Fruit fly (Drosophila melanogaster): ENCODE measurements around the gene CG15177.

Gene CG15177

DNA sequence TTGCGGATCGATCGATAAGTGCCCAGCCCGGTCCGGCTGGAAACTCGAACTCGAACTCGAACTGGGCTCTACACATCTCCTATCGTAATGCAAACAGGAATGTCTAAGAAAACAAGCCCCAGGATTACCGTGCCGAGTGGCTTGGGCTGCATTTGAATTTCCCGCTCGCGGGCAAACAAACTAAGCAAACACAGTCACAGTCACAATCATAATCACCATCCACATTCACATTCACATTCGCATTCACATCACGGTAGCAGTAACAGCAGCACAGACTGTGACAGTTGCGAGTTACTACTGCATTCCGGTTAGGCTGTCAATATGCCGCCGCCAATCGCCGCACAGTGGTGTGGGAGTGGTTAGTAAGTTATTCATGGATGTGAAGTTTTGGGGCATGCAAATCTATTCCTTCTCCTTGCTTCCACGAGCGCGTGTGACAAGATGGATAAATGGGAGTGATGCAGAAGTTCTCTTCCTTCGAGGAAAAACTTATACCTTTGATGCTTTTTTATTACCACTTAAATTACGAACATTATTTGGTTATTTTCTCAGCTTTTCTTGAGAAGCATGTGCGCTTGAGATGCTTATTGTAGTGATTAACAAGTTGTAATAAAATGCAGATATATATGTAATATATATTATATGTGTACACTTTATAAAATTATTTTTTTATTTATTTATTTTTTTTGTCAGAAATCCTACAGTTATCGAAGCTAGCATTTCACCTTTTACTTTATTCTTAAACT is 35.4 kb upstream of the CG15177 start (continued):
- TF ChIP-seq Dref (GFP tag; IDR thresholded peaks at IDR 0.05) (no peak), Trl (optimal IDR thresholded peaks at IDR 0.05) (no peak), Trl (GFP tag; optimal IDR thresholded peaks at IDR 0.05) (no peak), CG7745 (tag; optimal IDR thresholded peaks at IDR 0.05) (no peak), B-H1 (GFP tag; IDR thresholded peaks at IDR 0.05) (no peak), CTCF (GFP tag; optimal IDR thresholded peaks at IDR 0.05) (no peak), Atf6 (GFP tag; IDR thresholded peaks at IDR 0.05) (no peak), CG8359 (GFP tag; optimal IDR thresholded peaks at IDR 0.05; ENCODE audit: borderline replicate concordance) (no peak), CG3995 (GFP tag; optimal IDR thresholded peaks at IDR 0.05) (peak; percentile 95), CG7928 (GFP tag; optimal IDR thresholded peaks at IDR 0.05) (no peak), CG2875 (GFP tag; optimal IDR thresholded peaks at IDR 0.05) (no peak), Hand (GFP tag; optimal IDR thresholded peaks at IDR 0.05) (no peak), dpn (GFP tag; optimal IDR thresholded peaks at IDR 0.05) (peak in 1 of 2 experiments; percentile 14), CG3726 (GFP tag; IDR thresholded peaks at IDR 0.05) (no peak), oc (tag; optimal IDR thresholded peaks at IDR 0.05) (no peak), Eip74EF (GFP tag; optimal IDR thresholded peaks at IDR 0.05) (no peak), dati (GFP tag; IDR thresholded peaks at IDR 0.05) (no peak), CG33557 (GFP tag; optimal IDR thresholded peaks at IDR 0.05) (no peak), zfh2 (GFP tag; optimal IDR thresholded peaks at IDR 0.05) (no peak), Hr51 (GFP tag; optimal IDR thresholded peaks at IDR 0.05) (peak in 1 of 2 experiments; percentile 27), CG6175 (GFP tag; IDR thresholded peaks at IDR 0.05) (no peak), toy (GFP tag; IDR thresholded peaks at IDR 0.05) (no peak), CG17802 (tag; optimal IDR thresholded peaks at IDR 0.05) (no peak), hb (GFP tag; IDR thresholded peaks at IDR 0.05; ENCODE audit: partially characterized antibody) (no peak; the same call in 2 of the 3 replicates), Neu2 (GFP tag; optimal IDR thresholded peaks at IDR 0.05; ENCODE audit: borderline replicate concordance) (peak; percentile 39), jigr1 (GFP tag; IDR thresholded peaks at IDR 0.05) (no peak), NfI (GFP tag; optimal IDR thresholded peaks at IDR 0.05) (no peak), maf-S (GFP tag; optimal IDR thresholded peaks at IDR 0.05) (no peak), zfh1 (GFP tag; IDR thresholded peaks at IDR 0.05) (peak; percentile 58; the same call in 2 of the 3 replicates), Fer1 (GFP tag; optimal IDR thresholded peaks at IDR 0.05) (no peak), nmo (GFP tag; optimal IDR thresholded peaks at IDR 0.05) (peak; percentile 51), tup (GFP tag; optimal IDR thresholded peaks at IDR 0.05) (no peak), sim (GFP tag; IDR thresholded peaks at IDR 0.05) (0 out of 2 replicates have a peak, but pooled peaks have one; percentile 22), chn (GFP tag; optimal IDR thresholded peaks at IDR 0.05) (no peak), Drgx (GFP tag; IDR thresholded peaks at IDR 0.05) (0 out of 2 replicates have a peak, but pooled peaks have one; percentile 10), mld (GFP tag; IDR thresholded peaks at IDR 0.05; ENCODE audit: partially characterized antibody) (no peak), HLH3B (GFP tag; IDR thresholded peaks at IDR 0.05) (no peak), CG34422 (GFP tag; IDR thresholded peaks at IDR 0.05) (no peak), pnt (GFP tag; optimal IDR thresholded peaks at IDR 0.05) (peak; percentile 3), bsh (GFP tag; optimal IDR thresholded peaks at IDR 0.05) (peak in 1 of 2 experiments; percentile 51), Tbp (GFP tag; optimal IDR thresholded peaks at IDR 0.05) (no peak), CG1603 (tag; optimal IDR thresholded peaks at IDR 0.05) (peak; percentile 69), Hmr (GFP tag; optimal IDR thresholded peaks at IDR 0.05) (no peak), CG18599 (GFP tag; optimal IDR thresholded peaks at IDR 0.05) (no peak), GATAe (GFP tag; conservative IDR thresholded peaks at IDR 0.05) (no peak), Lim3 (GFP tag; IDR thresholded peaks at IDR 0.05) (no peak), hbn (GFP tag; IDR thresholded peaks at IDR 0.05; ENCODE audit: partially characterized antibody) (no peak), amos (GFP tag; IDR thresholded peaks at IDR 0.05; ENCODE audit: partially characterized antibody) (no peak), Dp (GFP tag; optimal IDR thresholded peaks at IDR 0.05) (peak; percentile 41)
